Fruit fly (Drosophila melanogaster): Measurements from ENCODE around the gene ouib.

DNA sequence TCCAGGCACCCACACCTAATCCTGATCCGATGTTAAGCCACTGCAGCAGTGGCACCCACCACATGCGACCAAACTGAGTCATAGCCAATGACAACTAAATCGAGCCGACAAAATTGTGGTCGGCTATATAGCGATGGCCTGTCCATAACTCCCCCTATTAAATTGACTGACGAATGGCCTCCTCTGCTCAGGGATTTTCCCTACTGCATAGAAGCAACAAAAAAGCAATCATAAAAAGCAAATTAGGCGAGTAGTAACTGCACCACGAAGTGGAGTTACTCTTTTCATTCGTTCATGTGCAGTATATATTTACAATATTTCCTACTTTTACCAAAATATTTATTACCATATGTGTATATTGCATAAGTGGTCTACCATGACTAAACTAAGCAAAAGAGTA, 47.3 kb downstream of the ouib start, which contains the start of gene CG13318:
- TF ChIP-seq usp (GFP tag; optimal IDR thresholded peaks at IDR 0.05): no peak
- no peak for TF ChIP-seq pan (optimal IDR thresholded peaks at IDR 0.05)
- no peak for TF ChIP-seq psq (optimal IDR thresholded peaks at IDR 0.05)
- no peak for TF ChIP-seq Dll (optimal IDR thresholded peaks at IDR 0.05)
- TF ChIP-seq CG8478 (optimal IDR thresholded peaks at IDR 0.05): no peak
- no peak for TF ChIP-seq EcR (GFP tag; optimal IDR thresholded peaks at IDR 0.05)

All from whole organism.